Worm (Caenorhabditis elegans): Measurements from ENCODE around the gene cpt-1.

- TF ChIP-seq sea-1 (GFP tag; conservative IDR thresholded peaks at IDR 0.05), result no peak
- TF ChIP-seq ceh-13 (GFP tag; optimal IDR thresholded peaks at IDR 0.05), result no peak
- TF ChIP-seq hnd-1 (tag; optimal IDR thresholded peaks at IDR 0.05), result no peak
- no peak for TF ChIP-seq ama-1 (optimal IDR thresholded peaks at IDR 0.05)
- TF ChIP-seq ceh-36 (tag; optimal IDR thresholded peaks at IDR 0.05), result no peak
- no peak for TF ChIP-seq pes-1 (GFP tag; IDR thresholded peaks at IDR 0.05)
- no peak for TF ChIP-seq flt-1 (GFP tag; IDR thresholded peaks at IDR 0.05)
- no peak for TF ChIP-seq tbx-11 (GFP tag; IDR thresholded peaks at IDR 0.05)
- TF ChIP-seq aly-1 (tag; optimal IDR thresholded peaks at IDR 0.05), result no peak
- TF ChIP-seq ets-7 (tag; optimal IDR thresholded peaks at IDR 0.05), result no peak
- no peak for TF ChIP-seq tbx-37 (GFP tag; conservative IDR thresholded peaks at IDR 0.05)
Measured at ce11 chrII:12810709-12811108, 14.5 kb upstream of the cpt-1 start, which contains the start of gene Y46G5A.20.

Data from whole organism, early embryonic.